Fruit fly (Drosophila melanogaster): ENCODE results near the gene Zmynd8.

The Zmynd8 gene

dm6 chr3R:31632316-31632715 lies 36.9 kb upstream of the Zmynd8 start:
- TF ChIP-seq cnc (optimal IDR thresholded peaks at IDR 0.05) (no peak), Clk (GFP tag; optimal IDR thresholded peaks at IDR 0.05) (no peak), kay (GFP tag; ENCODE audit: borderline replicate concordance) (no peak), toe (GFP tag; optimal IDR thresholded peaks at IDR 0.05) (no peak), bab1 (GFP tag; optimal IDR thresholded peaks at IDR 0.05) (no peak), tj (GFP tag; optimal IDR thresholded peaks at IDR 0.05) (no peak)

- TF ChIP-seq CG5204 (GFP tag; optimal IDR thresholded peaks at IDR 0.05) (peak; percentile 30), ovo (GFP tag; optimal IDR thresholded peaks at IDR 0.05) (no peak)
Measured at dm6 chr3R:31636501-31636900, 32.8 kb upstream of the Zmynd8 start.

dm6 chr3R:31662757-31663156 lies 6.5 kb upstream of the Zmynd8 start:
- TF ChIP-seq CG12768 (GFP tag; optimal IDR thresholded peaks at IDR 0.05) (no peak), kay (GFP tag; ENCODE audit: borderline replicate concordance) (no peak), CG1620 (GFP tag; optimal IDR thresholded peaks at IDR 0.05) (no peak), CG7045 (GFP tag; optimal IDR thresholded peaks at IDR 0.05) (no peak), ovo (GFP tag; optimal IDR thresholded peaks at IDR 0.05) (no peak), pad (GFP tag; optimal IDR thresholded peaks at IDR 0.05) (no peak), CG5204 (GFP tag; optimal IDR thresholded peaks at IDR 0.05) (no peak), CG14711 (tag; optimal IDR thresholded peaks at IDR 0.05) (no peak), toe (GFP tag; optimal IDR thresholded peaks at IDR 0.05) (no peak), tj (GFP tag; optimal IDR thresholded peaks at IDR 0.05) (no peak), Mnt (GFP tag; optimal IDR thresholded peaks at IDR 0.05) (no peak)

dm6 chr3R:31672675-31673074 lies 3.4 kb downstream of the Zmynd8 start:
- TF ChIP-seq CG7101 (tag; optimal IDR thresholded peaks at IDR 0.05) (no peak), CG7045 (GFP tag; optimal IDR thresholded peaks at IDR 0.05) (no peak), Hr96 (GFP tag; optimal IDR thresholded peaks at IDR 0.05) (no peak), Mnt (GFP tag; optimal IDR thresholded peaks at IDR 0.05) (peak; percentile 10), cic (GFP tag; optimal IDR thresholded peaks at IDR 0.05) (no peak), CG14711 (tag; optimal IDR thresholded peaks at IDR 0.05) (no peak), CG33017 (tag; optimal IDR thresholded peaks at IDR 0.05) (no peak), toe (GFP tag; optimal IDR thresholded peaks at IDR 0.05) (peak; percentile 9), CG12768 (GFP tag; optimal IDR thresholded peaks at IDR 0.05) (peak; percentile 59), tj (GFP tag; optimal IDR thresholded peaks at IDR 0.05) (no peak), bab1 (GFP tag; optimal IDR thresholded peaks at IDR 0.05) (no peak), ovo (GFP tag; optimal IDR thresholded peaks at IDR 0.05) (no peak)

dm6 chr3R:31679830-31680294 lies 10.6 kb downstream of the Zmynd8 start, which contains the start of gene CG11550:
Gene CG11550 (minus strand): TSS chr3R:31679880.
- TF ChIP-seq CG14711 (tag; optimal IDR thresholded peaks at IDR 0.05) = no peak

dm6 chr3R:31680773-31681172 lies 11.5 kb downstream of the Zmynd8 start:
- TF ChIP-seq ovo (GFP tag; optimal IDR thresholded peaks at IDR 0.05) = no peak
- no peak for TF ChIP-seq toe (GFP tag; optimal IDR thresholded peaks at IDR 0.05)
- no peak for TF ChIP-seq CG5204 (GFP tag; optimal IDR thresholded peaks at IDR 0.05)
- no peak for TF ChIP-seq cnc (optimal IDR thresholded peaks at IDR 0.05)
- no peak for TF ChIP-seq tj (GFP tag; optimal IDR thresholded peaks at IDR 0.05)
- no peak for TF ChIP-seq CG33017 (tag; optimal IDR thresholded peaks at IDR 0.05)
- TF ChIP-seq cic (GFP tag; optimal IDR thresholded peaks at IDR 0.05) = no peak
- TF ChIP-seq CG7101 (tag; optimal IDR thresholded peaks at IDR 0.05) = no peak
- no peak for TF ChIP-seq CG14711 (tag; optimal IDR thresholded peaks at IDR 0.05)
- TF ChIP-seq CG7045 (GFP tag; optimal IDR thresholded peaks at IDR 0.05) = no peak
- TF ChIP-seq CG1620 (GFP tag; optimal IDR thresholded peaks at IDR 0.05) = no peak
- TF ChIP-seq Hr96 (GFP tag; optimal IDR thresholded peaks at IDR 0.05) = no peak
- TF ChIP-seq Clk (GFP tag; optimal IDR thresholded peaks at IDR 0.05) = no peak
- no peak for TF ChIP-seq bab1 (GFP tag; optimal IDR thresholded peaks at IDR 0.05)
- TF ChIP-seq Mnt (GFP tag; optimal IDR thresholded peaks at IDR 0.05) = no peak
- no peak for TF ChIP-seq CG12768 (GFP tag; optimal IDR thresholded peaks at IDR 0.05)

dm6 chr3R:31682140-31682782 lies 13.0 kb downstream of the Zmynd8 start:
- TF ChIP-seq CG33017 (tag; optimal IDR thresholded peaks at IDR 0.05) (no peak), CG7101 (tag; optimal IDR thresholded peaks at IDR 0.05) (no peak), CG5204 (GFP tag; optimal IDR thresholded peaks at IDR 0.05) (no peak), CG7045 (GFP tag; optimal IDR thresholded peaks at IDR 0.05) (no peak), tj (GFP tag; optimal IDR thresholded peaks at IDR 0.05) (no peak), CG11617 (GFP tag; optimal IDR thresholded peaks at IDR 0.05) (no peak), pad (GFP tag; optimal IDR thresholded peaks at IDR 0.05) (no peak), Clk (GFP tag; optimal IDR thresholded peaks at IDR 0.05) (no peak), Mnt (GFP tag; optimal IDR thresholded peaks at IDR 0.05) (no peak), cic (GFP tag; optimal IDR thresholded peaks at IDR 0.05) (no peak), Crg-1 (GFP tag; optimal IDR thresholded peaks at IDR 0.05) (no peak), bab1 (GFP tag; optimal IDR thresholded peaks at IDR 0.05) (no peak), CG12768 (GFP tag; optimal IDR thresholded peaks at IDR 0.05) (no peak), Hr96 (GFP tag; optimal IDR thresholded peaks at IDR 0.05) (no peak), CG1620 (GFP tag; optimal IDR thresholded peaks at IDR 0.05) (no peak)
